Worm (Caenorhabditis elegans) whole organism, L2 larva: Measurements from ENCODE around the gene R11E3.2.
A peak's percentile ranks its signal among the peaks of the same experiment; 100 is the strongest.
"Not testable (repeated sequence)": the region's sequence is repeated elsewhere in the genome, so short reads cannot be mapped to it uniquely, and the experiment has no call there.

ENCODE experiments used
- C34F6.9 ChIP-seq: fragments of 150-350 bp; optimal IDR thresholded peaks from 2 replicates; lab custom pipeline; 2014; ENCODE audit warnings: missing biosample characterization, missing genetic modification characterization
- F13H6.1 ChIP-seq: sonication (generic microtip); optimal IDR thresholded peaks from 2 replicates; lab custom pipeline; 2016; ENCODE audit warnings: missing genetic modification characterization, missing compliant biosample characterization
- R02D3.7 ChIP-seq: fragments of 150-350 bp; optimal IDR thresholded peaks from 2 replicates; lab custom pipeline; 2014; ENCODE audit warnings: missing biosample characterization, missing genetic modification characterization
- Y55F3AM.14 ChIP-seq: fragments of 200-800 bp; sonication (Bioruptor generic); optimal IDR thresholded peaks from 2 replicates; lab custom pipeline; 2018; ENCODE audit warnings: mild to moderate bottlenecking, missing genetic modification characterization, missing compliant biosample characterization
- ZK546.5 ChIP-seq: sonication (generic microtip); optimal IDR thresholded peaks from 2 replicates; lab custom pipeline; 2017; ENCODE audit warnings: missing biosample characterization, missing genetic modification characterization
- aly-2 ChIP-seq: fragments of 150-350 bp; optimal IDR thresholded peaks from 2 replicates; lab custom pipeline; 2014; ENCODE audit warnings: missing biosample characterization, missing genetic modification characterization
- blmp-1 ChIP-seq: sonication (generic microtip); optimal IDR thresholded peaks from 2 replicates; lab custom pipeline; 2017; ENCODE audit warnings: missing genetic modification characterization, mild to moderate bottlenecking, missing compliant biosample characterization, antibody characterized with exemption, moderate library complexity; ENCODE audit not compliant: insufficient read depth
- ceh-16 ChIP-seq: fragments of 150-350 bp; optimal IDR thresholded peaks from 2 replicates; lab custom pipeline; 2014; ENCODE audit warnings: missing biosample characterization, missing genetic modification characterization
- ceh-82 ChIP-seq: fragments of 150-350 bp; optimal IDR thresholded peaks from 2 replicates; lab custom pipeline; 2014; ENCODE audit warnings: missing biosample characterization, missing genetic modification characterization
- crh-2 ChIP-seq: sonication (generic microtip); optimal IDR thresholded peaks from 2 replicates; lab custom pipeline; 2017; ENCODE audit warnings: missing biosample characterization, missing genetic modification characterization
- fos-1 ChIP-seq: fragments of 150-350 bp; optimal IDR thresholded peaks from 2 replicates; lab custom pipeline; 2014; ENCODE audit warnings: missing biosample characterization, missing genetic modification characterization
- gmeb-1 ChIP-seq: fragments of 150-350 bp; optimal IDR thresholded peaks from 2 replicates; lab custom pipeline; 2014; ENCODE audit warnings: missing biosample characterization, missing genetic modification characterization
- lin-13 ChIP-seq: fragments of 150-350 bp; optimal IDR thresholded peaks from 2 replicates; lab custom pipeline; 2014; ENCODE audit warnings: missing biosample characterization, missing genetic modification reagents, missing genetic modification characterization
- lin-39 ChIP-seq: fragments of 150-350 bp; optimal IDR thresholded peaks from 2 replicates; lab custom pipeline; 2014; ENCODE audit warnings: missing biosample characterization, missing genetic modification reagents, missing genetic modification characterization
- lsy-2 ChIP-seq, 2 experiments: fragments of 150-350 bp in 1 of 2; sonication (generic microtip) in 1 of 2; optimal IDR thresholded peaks; 2 replicates each; lab custom pipeline; 2014 to 2017; ENCODE audit warnings: missing biosample characterization in 2 of 2, missing genetic modification characterization in 2 of 2
- mab-5 ChIP-seq: fragments of 150-350 bp; optimal IDR thresholded peaks from 2 replicates; lab custom pipeline; 2014; ENCODE audit warnings: missing biosample characterization, missing genetic modification characterization
- mbf-1 ChIP-seq: sonication (generic microtip); optimal IDR thresholded peaks from 2 replicates; lab custom pipeline; 2017; ENCODE audit warnings: missing biosample characterization, missing genetic modification characterization
- mdl-1 ChIP-seq, 2 experiments: fragments of 150-350 bp in 1 of 2; sonication (generic microtip) in 1 of 2; optimal IDR thresholded peaks; 2 replicates each; lab custom pipeline; 2017; ENCODE audit warnings: missing biosample characterization in 2 of 2, missing genetic modification characterization in 2 of 2
- nhr-10 ChIP-seq: sonication (generic microtip); optimal IDR thresholded peaks from 2 replicates; lab custom pipeline; 2017; ENCODE audit warnings: missing biosample characterization, missing genetic modification characterization
- nhr-11 ChIP-seq: fragments of 150-350 bp; optimal IDR thresholded peaks from 2 replicates; lab custom pipeline; 2014; ENCODE audit warnings: missing biosample characterization, missing genetic modification characterization
- nhr-129 ChIP-seq: fragments of 150-350 bp; optimal IDR thresholded peaks from 2 replicates; lab custom pipeline; 2014; ENCODE audit warnings: missing biosample characterization, missing genetic modification characterization
- nhr-21 ChIP-seq: fragments of 150-350 bp; optimal IDR thresholded peaks from 2 replicates; lab custom pipeline; 2014; ENCODE audit warnings: missing biosample characterization, missing genetic modification characterization
- nhr-25 ChIP-seq: fragments of 150-350 bp; sonication (generic microtip); optimal IDR thresholded peaks from 3 replicates; lab custom pipeline; 2014; ENCODE audit warnings: missing biosample characterization, missing genetic modification characterization
- nhr-6 ChIP-seq: fragments of 150-350 bp; optimal IDR thresholded peaks from 2 replicates; lab custom pipeline; 2014; ENCODE audit warnings: missing biosample characterization, missing genetic modification characterization
- nhr-77 ChIP-seq: fragments of 150-350 bp; optimal IDR thresholded peaks from 2 replicates; lab custom pipeline; 2014; ENCODE audit warnings: missing biosample characterization, missing genetic modification characterization
- sem-4 ChIP-seq: fragments of 150-350 bp; optimal IDR thresholded peaks from 2 replicates; lab custom pipeline; 2014; ENCODE audit warnings: missing biosample characterization, missing genetic modification reagents, missing genetic modification characterization
- sma-3 ChIP-seq: sonication (generic microtip); optimal IDR thresholded peaks from 2 replicates; lab custom pipeline; 2016; ENCODE audit warnings: missing genetic modification reagents, missing genetic modification characterization, missing compliant biosample characterization
- sma-9 ChIP-seq, 2 experiments: fragments of 150-350 bp in 1 of 2; sonication (generic microtip) in 1 of 2; optimal IDR thresholded peaks; 2 replicates each; lab custom pipeline; 2014 to 2016; ENCODE audit warnings: missing genetic modification characterization in 2 of 2, mild to moderate bottlenecking in 1 of 2, missing biosample characterization in 1 of 2, missing compliant biosample characterization in 1 of 2, missing genetic modification reagents in 1 of 2, moderate library complexity in 1 of 2
- snpc-4 ChIP-seq: fragments of 150-350 bp; optimal IDR thresholded peaks from 2 replicates; lab custom pipeline; 2014; ENCODE audit warnings: missing biosample characterization, missing genetic modification characterization
- unc-55 ChIP-seq: fragments of 150-350 bp; sonication (generic microtip); optimal IDR thresholded peaks from 3 replicates; lab custom pipeline; 2014; ENCODE audit warnings: missing biosample characterization, missing genetic modification reagents, missing genetic modification characterization
- ztf-11 ChIP-seq: sonication (generic microtip); optimal IDR thresholded peaks from 2 replicates; lab custom pipeline; 2017; ENCODE audit warnings: missing biosample characterization, missing genetic modification characterization
- ztf-4 ChIP-seq: fragments of 150-350 bp; optimal IDR thresholded peaks from 2 replicates; lab custom pipeline; 2014; ENCODE audit warnings: missing biosample characterization, missing genetic modification characterization

R11E3.2 gene

DNA sequence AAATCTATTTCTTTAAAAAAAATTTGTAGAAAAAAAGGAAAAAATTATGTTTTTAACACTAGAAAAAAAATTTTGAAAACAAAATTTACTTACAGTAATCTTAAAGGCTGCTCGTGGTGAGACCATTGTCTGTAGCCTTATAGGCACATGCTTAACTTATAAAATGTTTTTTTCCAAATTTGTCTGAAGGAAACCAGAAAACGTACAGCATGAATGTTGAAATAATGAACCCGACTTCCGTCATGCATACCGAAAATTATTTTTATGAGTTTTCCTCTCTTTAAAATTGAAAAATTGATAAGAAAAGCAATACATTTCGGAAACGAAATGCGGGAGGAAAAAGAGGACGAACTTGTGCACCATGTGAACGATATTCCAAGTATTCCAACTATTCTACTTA lies at the start of gene R11E3.2:
Gene R11E3.2 (plus strand): TSS at position 301 of the 400 bp plus-strand sequence.
- TF ChIP-seq aly-2 (tag; lab: Kevin White, UChicago) (no peak), gmeb-1 (tag; lab: Kevin White, UChicago) (no peak), fos-1 (peak; percentile 29)

DNA sequence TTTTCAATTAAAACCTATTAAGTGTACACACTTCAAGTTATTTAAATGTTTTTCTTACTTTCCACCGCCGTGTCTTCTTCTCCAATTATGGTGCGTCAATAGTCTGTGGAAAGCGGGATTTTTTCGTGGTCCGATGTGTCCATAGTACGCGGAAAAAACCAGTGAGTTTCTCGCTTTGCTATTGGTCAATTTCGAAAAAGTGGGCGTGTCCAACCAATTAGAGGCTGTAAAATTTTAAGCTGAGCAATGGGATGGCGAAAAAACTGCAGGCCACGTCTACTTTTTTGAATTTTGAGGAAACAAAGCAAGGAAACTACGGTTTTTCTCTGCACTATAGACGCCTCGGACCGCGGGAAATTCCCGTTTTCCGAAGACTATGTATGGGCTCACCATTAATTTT lies 48.2 kb upstream of the R11E3.2 start:
- TF ChIP-seq ztf-11, result no peak
- TF ChIP-seq nhr-6 (tag; lab: Kevin White, UChicago), result no peak
- no peak for TF ChIP-seq snpc-4 (tag; lab: Kevin White, UChicago)
- no peak for TF ChIP-seq ceh-16

DNA sequence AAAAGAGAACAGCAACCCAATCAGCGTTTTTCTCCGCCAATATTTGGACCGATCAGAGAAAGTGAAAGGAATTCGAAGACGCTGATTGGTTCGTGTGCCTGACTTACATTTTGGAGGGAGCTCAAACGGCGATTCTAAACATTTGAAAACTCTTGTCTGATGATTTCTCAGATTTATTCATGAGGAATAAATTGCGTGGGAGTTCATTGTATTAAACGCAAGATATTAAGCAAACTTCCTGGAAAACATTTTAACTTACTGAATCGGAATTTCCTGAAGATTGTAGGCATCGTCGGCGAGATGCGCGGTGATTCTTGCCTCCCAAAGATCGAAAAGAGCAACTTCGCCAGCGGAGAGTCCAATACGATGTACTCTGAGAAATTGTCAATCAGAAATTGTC lies 47.3 kb upstream of the R11E3.2 start, which contains the start of gene K08F11.1:
Gene K08F11.1 (plus strand): TSS at position 301 of the 400 bp plus-strand sequence.
- TF ChIP-seq ceh-82, result no peak
- no peak for TF ChIP-seq R02D3.7 (tag; lab: Kevin White, UChicago)
- TF ChIP-seq mdl-1 (tag; optimal IDR thresholded peaks at IDR 0.05; lab: Kevin White, UChicago), result no peak
- no peak for TF ChIP-seq mbf-1 (tag; lab: Kevin White, UChicago)
- TF ChIP-seq nhr-10 (tag; lab: Kevin White, UChicago), result no peak
- TF ChIP-seq nhr-77 (tag; lab: Kevin White, UChicago), result no peak
- no peak for TF ChIP-seq ceh-16
- no peak for TF ChIP-seq lin-39 (tag; lab: Kevin White, UChicago)
- TF ChIP-seq crh-2 (tag; lab: Kevin White, UChicago), result no peak
- TF ChIP-seq blmp-1 (tag; lab: Kevin White, UChicago), result no peak
- no peak for TF ChIP-seq ztf-4 (tag; lab: Kevin White, UChicago)

DNA sequence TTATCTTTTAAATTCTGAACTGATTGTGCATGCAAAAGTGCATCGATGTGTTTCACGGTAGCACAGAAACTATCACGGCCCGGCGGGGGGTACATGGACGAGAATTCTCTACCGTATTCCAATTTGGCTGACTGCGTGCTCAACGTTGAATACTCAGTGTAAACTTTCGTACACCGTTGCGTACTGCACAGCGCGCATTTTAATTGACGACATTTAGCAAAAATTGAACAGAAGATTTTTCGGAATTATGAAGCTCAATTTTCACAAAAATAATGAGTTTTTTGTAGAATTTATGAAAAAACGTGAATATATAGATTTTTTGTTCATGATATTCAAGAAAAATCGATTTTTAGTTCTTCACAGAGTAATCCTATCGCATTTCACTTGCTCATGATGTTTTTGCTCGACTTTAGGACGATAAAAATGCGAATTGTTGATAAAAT lies 46.4 kb upstream of the R11E3.2 start:
- TF ChIP-seq unc-55 (GFP tag; lab: Kevin White, UChicago) (peak; percentile 35), ztf-4 (tag; lab: Kevin White, UChicago) (peak; percentile 19), nhr-6 (tag; lab: Kevin White, UChicago) (peak; percentile 11), sma-9 (GFP tag; optimal IDR thresholded peaks at IDR 0.05; lab: Kevin White, UChicago) (peak; percentile 50), lsy-2 (tag; optimal IDR thresholded peaks at IDR 0.05; lab: Kevin White, UChicago) (peak; percentile 95 to 98), R02D3.7 (tag; lab: Kevin White, UChicago) (peak; percentile 21), F13H6.1 (peak; percentile 81), lin-13 (GFP tag; lab: Kevin White, UChicago) (peak; percentile 68), sma-3 (peak; percentile 86), blmp-1 (tag; lab: Kevin White, UChicago) (peak; percentile 13), ZK546.5 (tag; lab: Kevin White, UChicago) (peak; percentile 74), nhr-11 (tag; lab: Kevin White, UChicago) (peak; percentile 34), gmeb-1 (tag; lab: Kevin White, UChicago) (peak; percentile 58), mab-5 (tag; lab: Kevin White, UChicago) (peak; percentile 16), C34F6.9 (peak; percentile 32), nhr-129 (tag; lab: Kevin White, UChicago) (peak; percentile 29), nhr-21 (tag; lab: Kevin White, UChicago) (peak; percentile 65), nhr-25 (tag; lab: Kevin White, UChicago) (peak; percentile 65), crh-2 (tag; lab: Kevin White, UChicago) (peak; percentile 36)
- TF ChIP-seq sma-9 (tag; optimal IDR thresholded peaks at IDR 0.05; lab: Kevin White, UChicago), result not testable (repeated sequence)

DNA sequence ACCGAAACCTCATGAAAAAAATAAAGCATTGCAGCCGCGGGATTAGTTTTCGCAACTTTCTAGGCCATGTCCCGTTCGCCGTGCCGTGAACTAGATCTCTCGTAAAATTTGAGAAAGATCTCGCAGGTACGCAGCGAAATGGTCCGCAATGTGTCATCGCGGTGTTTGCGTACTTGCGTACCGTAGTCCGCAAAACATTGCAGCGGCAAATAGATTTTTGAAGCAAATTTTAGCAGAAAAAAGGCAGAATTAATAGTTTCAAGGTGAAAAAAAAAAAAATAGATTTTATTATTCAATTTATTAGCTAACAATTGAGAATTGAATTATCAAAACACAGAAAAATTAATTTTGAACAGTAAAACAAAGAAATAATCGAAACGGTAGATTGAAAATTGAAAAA lies 44.0 kb upstream of the R11E3.2 start:
- TF ChIP-seq ceh-82 (peak; percentile 4), R02D3.7 (tag; lab: Kevin White, UChicago) (peak; percentile 34), lin-13 (GFP tag; lab: Kevin White, UChicago) (peak; percentile 72), ztf-4 (tag; lab: Kevin White, UChicago) (peak; percentile 5), C34F6.9 (peak; percentile 62), nhr-21 (tag; lab: Kevin White, UChicago) (peak; percentile 74), unc-55 (GFP tag; lab: Kevin White, UChicago) (peak; percentile 58), crh-2 (tag; lab: Kevin White, UChicago) (peak; percentile 67), nhr-25 (tag; lab: Kevin White, UChicago) (peak; percentile 83), sma-9 (GFP tag; optimal IDR thresholded peaks at IDR 0.05; lab: Kevin White, UChicago) (peak; percentile 53), sma-3 (peak; percentile 95), ZK546.5 (tag; lab: Kevin White, UChicago) (peak; percentile 80), sem-4 (tag; lab: Kevin White, UChicago) (peak; percentile 46), fos-1 (peak; percentile 33), F13H6.1 (peak; percentile 90), Y55F3AM.14 (GFP tag; lab: Kevin White, UChicago) (peak; percentile 91), nhr-6 (tag; lab: Kevin White, UChicago) (peak; percentile 11), gmeb-1 (tag; lab: Kevin White, UChicago) (peak; percentile 65), mab-5 (tag; lab: Kevin White, UChicago) (peak; percentile 68), nhr-129 (tag; lab: Kevin White, UChicago) (peak; percentile 13), lsy-2 (tag; optimal IDR thresholded peaks at IDR 0.05; lab: Kevin White, UChicago) (peak; percentile 97 to 98)
- not testable (repeated sequence) for TF ChIP-seq sma-9 (tag; optimal IDR thresholded peaks at IDR 0.05; lab: Kevin White, UChicago)
